Fruit fly (Drosophila melanogaster): Measurements from ENCODE around the gene CG5953.

dm6 chr2L:16541733-16542132 lies 9.1 kb upstream of the CG5953 start:
- TF ChIP-seq pan (optimal IDR thresholded peaks at IDR 0.05) (no peak), usp (GFP tag; optimal IDR thresholded peaks at IDR 0.05) (no peak), psq (optimal IDR thresholded peaks at IDR 0.05) (no peak), CG8478 (optimal IDR thresholded peaks at IDR 0.05) (no peak), Dll (optimal IDR thresholded peaks at IDR 0.05) (no peak), EcR (GFP tag; optimal IDR thresholded peaks at IDR 0.05) (no peak)
